Worm (Caenorhabditis elegans) whole organism, early embryonic: Measurements from ENCODE around the gene nit-1.

Experiments used
- B0310.2 ChIP-seq: sonication (generic microtip); optimal IDR thresholded peaks from 2 replicates; lab custom pipeline; 2016; ENCODE audit warnings: mild to moderate bottlenecking, missing genetic modification characterization, missing compliant biosample characterization
- F13C5.2 ChIP-seq: sonication (generic microtip); optimal IDR thresholded peaks from 2 replicates; lab custom pipeline; 2017; ENCODE audit warnings: mild to moderate bottlenecking, missing genetic modification characterization, inconsistent platforms, missing compliant biosample characterization
- aly-1 ChIP-seq: sonication (generic microtip); optimal IDR thresholded peaks from 2 replicates; lab custom pipeline; 2016; ENCODE audit warnings: missing genetic modification characterization, missing compliant biosample characterization
- ama-1 ChIP-seq: fragments of 150-350 bp; optimal IDR thresholded peaks from 2 replicates; lab custom pipeline; 2014
- ceh-13 ChIP-seq: fragments of 200-800 bp; sonication (Bioruptor generic); optimal IDR thresholded peaks from 2 replicates; lab custom pipeline; 2018; ENCODE audit warnings: mild to moderate bottlenecking, missing genetic modification characterization, missing compliant biosample characterization
- ceh-36 ChIP-seq: sonication (generic microtip); optimal IDR thresholded peaks from 2 replicates; lab custom pipeline; 2016; ENCODE audit warnings: missing genetic modification characterization, inconsistent platforms, missing compliant biosample characterization
- ets-7 ChIP-seq: sonication (generic microtip); optimal IDR thresholded peaks from 2 replicates; lab custom pipeline; 2016; ENCODE audit warnings: missing genotype, missing genetic modification characterization, missing compliant biosample characterization
- flt-1 ChIP-seq: fragments of 200-800 bp; sonication (Bioruptor generic); IDR thresholded peaks from 2 replicates; pipeline ENCODE4 v1.3.6; 2022; ENCODE audit warnings: missing genetic modification characterization, missing compliant biosample characterization
- hmbx-1 ChIP-seq: sonication (generic microtip); optimal IDR thresholded peaks from 2 replicates; lab custom pipeline; 2016; ENCODE audit warnings: mild to moderate bottlenecking, missing genetic modification characterization, missing compliant biosample characterization
- hmg-4 ChIP-seq: fragments of 200-800 bp; sonication (Bioruptor generic); optimal IDR thresholded peaks from 2 replicates; lab custom pipeline; 2018; ENCODE audit warnings: mild to moderate bottlenecking, missing genetic modification characterization, missing compliant biosample characterization
- hnd-1 ChIP-seq: sonication (generic microtip); optimal IDR thresholded peaks from 2 replicates; lab custom pipeline; 2016; ENCODE audit warnings: missing genetic modification characterization, missing compliant biosample characterization
- pes-1 ChIP-seq: fragments of 200-800 bp; sonication (Bioruptor generic); IDR thresholded peaks from 2 replicates; pipeline ENCODE4 v1.3.6; 2022; ENCODE audit warnings: missing genetic modification reagents, missing genetic modification characterization, missing compliant biosample characterization
- scrt-1 ChIP-seq: fragments of 200-800 bp; sonication (Bioruptor generic); IDR thresholded peaks from 2 replicates; pipeline ENCODE4 v1.3.6; 2022; ENCODE audit warnings: missing genetic modification characterization, missing compliant biosample characterization
- sea-1 ChIP-seq: fragments of 200-800 bp; sonication (Bioruptor generic); conservative IDR thresholded peaks from 2 replicates; pipeline ENCODE4 v1.3.6; 2022; ENCODE audit warnings: missing genetic modification characterization, missing compliant biosample characterization
- tbx-11 ChIP-seq: fragments of 200-800 bp; sonication (Bioruptor generic); IDR thresholded peaks from 2 replicates; pipeline ENCODE4 v1.3.6; 2022; ENCODE audit warnings: missing genetic modification characterization, missing compliant biosample characterization
- tbx-37 ChIP-seq: fragments of 200-800 bp; sonication (Bioruptor generic); conservative IDR thresholded peaks from 2 replicates; pipeline ENCODE4 v1.3.6; 2022; ENCODE audit warnings: missing genetic modification reagents, missing genetic modification characterization, missing compliant biosample characterization
- tra-4 ChIP-seq: sonication (generic microtip); optimal IDR thresholded peaks from 2 replicates; lab custom pipeline; 2017; ENCODE audit warnings: missing genetic modification characterization, missing compliant biosample characterization

Gene nit-1

ce11 chrIII:3931423-3931822 lies 9.4 kb downstream of the nit-1 start, which contains the start of gene F37A8.2:
Gene F37A8.2 (minus strand): TSS chrIII:3931523.
- no peak for TF ChIP-seq B0310.2 (tag; lab: Kevin White, UChicago)
- no peak for TF ChIP-seq scrt-1 (GFP tag; lab: Robert Waterston, UW)

- no peak for TF ChIP-seq sea-1 (GFP tag; lab: Robert Waterston, UW)
- TF ChIP-seq ama-1 (lab: Kevin White, UChicago) = no peak
- TF ChIP-seq ceh-13 (GFP tag; lab: Kevin White, UChicago) = no peak
Measured at ce11 chrIII:3935808-3936207, 13.8 kb downstream of the nit-1 start, which contains the start of gene npl-10. Gene npl-10 (minus strand): TSS chrIII:3935908.

- TF ChIP-seq ceh-36 (no peak), ama-1 (lab: Kevin White, UChicago) (no peak), ceh-13 (GFP tag; lab: Kevin White, UChicago) (no peak), tbx-37 (GFP tag; lab: Robert Waterston, UW) (no peak), sea-1 (GFP tag; lab: Robert Waterston, UW) (no peak), aly-1 (tag; lab: Kevin White, UChicago) (no peak), hmbx-1 (no peak), F13C5.2 (tag; lab: Kevin White, UChicago) (no peak), flt-1 (no peak), pes-1 (GFP tag; lab: Robert Waterston, UW) (no peak), B0310.2 (tag; lab: Kevin White, UChicago) (no peak), hnd-1 (tag; lab: Kevin White, UChicago) (no peak), ets-7 (no peak), tbx-11 (no peak), scrt-1 (GFP tag; lab: Robert Waterston, UW) (no peak)
Measured at ce11 chrIII:3952058-3952457, 30.1 kb downstream of the nit-1 start.

ce11 chrIII:3953235-3953634 lies 31.2 kb downstream of the nit-1 start:
- TF ChIP-seq hmg-4 = no peak
- TF ChIP-seq scrt-1 (GFP tag; lab: Robert Waterston, UW) = no peak
- TF ChIP-seq hmbx-1 = no peak
- TF ChIP-seq ama-1 (lab: Kevin White, UChicago) = no peak
- no peak for TF ChIP-seq tra-4
- no peak for TF ChIP-seq sea-1 (GFP tag; lab: Robert Waterston, UW)
- TF ChIP-seq ceh-13 (GFP tag; lab: Kevin White, UChicago) = no peak

ce11 chrIII:3954220-3954619 lies 32.2 kb downstream of the nit-1 start:
- no peak for TF ChIP-seq hnd-1 (tag; lab: Kevin White, UChicago)
- no peak for TF ChIP-seq tbx-11
- TF ChIP-seq ama-1 (lab: Kevin White, UChicago) = no peak
- TF ChIP-seq B0310.2 (tag; lab: Kevin White, UChicago) = no peak
- TF ChIP-seq flt-1 = no peak
- TF ChIP-seq ceh-36 = no peak
- TF ChIP-seq ets-7 = no peak
- TF ChIP-seq tbx-37 (GFP tag; lab: Robert Waterston, UW) = no peak

- TF ChIP-seq aly-1 (tag; lab: Kevin White, UChicago) (no peak), hmbx-1 (no peak), hmg-4 (no peak), hnd-1 (tag; lab: Kevin White, UChicago) (no peak), scrt-1 (GFP tag; lab: Robert Waterston, UW) (no peak), ama-1 (lab: Kevin White, UChicago) (no peak), tbx-37 (GFP tag; lab: Robert Waterston, UW) (no peak), tbx-11 (no peak), ets-7 (no peak)
Measured at ce11 chrIII:3954828-3955227, 32.8 kb downstream of the nit-1 start.

ce11 chrIII:3955674-3956073 lies 33.7 kb downstream of the nit-1 start:
- TF ChIP-seq sea-1 (GFP tag; lab: Robert Waterston, UW) = no peak
- no peak for TF ChIP-seq tbx-11
- no peak for TF ChIP-seq F13C5.2 (tag; lab: Kevin White, UChicago)
- no peak for TF ChIP-seq tbx-37 (GFP tag; lab: Robert Waterston, UW)

- no peak for TF ChIP-seq ama-1 (lab: Kevin White, UChicago)
- no peak for TF ChIP-seq flt-1
- TF ChIP-seq hnd-1 (tag; lab: Kevin White, UChicago) = no peak
- no peak for TF ChIP-seq B0310.2 (tag; lab: Kevin White, UChicago)
- TF ChIP-seq tbx-37 (GFP tag; lab: Robert Waterston, UW) = no peak
- no peak for TF ChIP-seq ceh-13 (GFP tag; lab: Kevin White, UChicago)
- no peak for TF ChIP-seq scrt-1 (GFP tag; lab: Robert Waterston, UW)
- no peak for TF ChIP-seq F13C5.2 (tag; lab: Kevin White, UChicago)
- TF ChIP-seq hmg-4 = no peak
- no peak for TF ChIP-seq tbx-11
Measured at ce11 chrIII:3956293-3956692, 34.3 kb downstream of the nit-1 start, which contains the start of gene F37A8.5. Gene F37A8.5 (plus strand): TSS chrIII:3956624.

- no peak for TF ChIP-seq flt-1
- no peak for TF ChIP-seq pes-1 (GFP tag; lab: Robert Waterston, UW)
- no peak for TF ChIP-seq scrt-1 (GFP tag; lab: Robert Waterston, UW)
- TF ChIP-seq ceh-13 (GFP tag; lab: Kevin White, UChicago) = no peak
- TF ChIP-seq tbx-37 (GFP tag; lab: Robert Waterston, UW) = no peak
- TF ChIP-seq tra-4 = no peak
- TF ChIP-seq hmbx-1 = no peak
- TF ChIP-seq ets-7 = no peak
- no peak for TF ChIP-seq ceh-36
- TF ChIP-seq ama-1 (lab: Kevin White, UChicago) = no peak
- TF ChIP-seq sea-1 (GFP tag; lab: Robert Waterston, UW) = no peak
Measured at ce11 chrIII:3957119-3957739, 35.2 kb downstream of the nit-1 start.
